Fruit fly (Drosophila melanogaster) whole organism, embryonic: Measurements from ENCODE around the gene CoRest.

Source experiments
- Aef1 ChIP-seq: fragments of 200-800 bp; sonication (Bioruptor generic); IDR thresholded peaks from 3 replicates; pipeline ENCODE4 v1.3.6; 2022; ENCODE audit warnings: missing biosample characterization, missing genetic modification characterization
- Atf6 ChIP-seq: fragments of 200-800 bp; sonication (Bioruptor generic); IDR thresholded peaks from 2 replicates; pipeline ENCODE4 v1.3.6; 2022; ENCODE audit warnings: missing biosample characterization, missing genetic modification characterization
- B-H1 ChIP-seq: fragments of 200-800 bp; sonication (Bioruptor generic); IDR thresholded peaks from 3 replicates; pipeline ENCODE4 v1.3.6; 2022; ENCODE audit warnings: missing biosample characterization, missing genetic modification characterization
- Bdp1 ChIP-seq: fragments of 200-800 bp; sonication (Bioruptor generic); optimal IDR thresholded peaks from 3 replicates; lab custom pipeline; 2016; ENCODE audit warnings: missing biosample characterization, missing genetic modification characterization
- Bteb2 ChIP-seq: fragments of 200-800 bp; sonication (Bioruptor generic); optimal IDR thresholded peaks from 2 replicates; lab custom pipeline; 2016; ENCODE audit warnings: missing biosample characterization, missing genetic modification characterization
- CG10543 ChIP-seq: fragments of 200-800 bp; sonication (Bioruptor generic); optimal IDR thresholded peaks from 3 replicates; lab custom pipeline; 2017; ENCODE audit warnings: missing biosample characterization, mild to moderate bottlenecking, missing genetic modification characterization, moderate library complexity
- CG10654 ChIP-seq: fragments of 200-800 bp; sonication (Bioruptor generic); optimal IDR thresholded peaks from 2 replicates; lab custom pipeline; 2016; ENCODE audit warnings: missing biosample characterization, missing genetic modification characterization
- CG14965 ChIP-seq: fragments of 200-800 bp; sonication (Bioruptor generic); optimal IDR thresholded peaks from 2 replicates; lab custom pipeline; 2016; ENCODE audit warnings: missing biosample characterization, missing genetic modification characterization, borderline replicate concordance
- CG16863 ChIP-seq: fragments of 200-800 bp; sonication (Bioruptor generic); optimal IDR thresholded peaks from 3 replicates; lab custom pipeline; 2016; ENCODE audit warnings: missing biosample characterization, missing genetic modification characterization
- CG17829 ChIP-seq: fragments of 200-800 bp; optimal IDR thresholded peaks from 2 replicates; lab custom pipeline; 2019; ENCODE audit warnings: missing biosample characterization, mild to moderate bottlenecking, missing genetic modification characterization, moderate library complexity
- CG1792 ChIP-seq: fragments of 200-800 bp; sonication (Bioruptor generic); optimal IDR thresholded peaks from 2 replicates; lab custom pipeline; 2016; ENCODE audit warnings: missing biosample characterization, missing genetic modification characterization
- CG1832 ChIP-seq: fragments of 200-800 bp; sonication (Bioruptor generic); optimal IDR thresholded peaks from 2 replicates; lab custom pipeline; 2017; ENCODE audit warnings: missing biosample characterization, mild to moderate bottlenecking, missing genetic modification characterization, inconsistent platforms
- CG18476 ChIP-seq: fragments of 200-800 bp; sonication (Bioruptor generic); optimal IDR thresholded peaks from 2 replicates; lab custom pipeline; 2016; ENCODE audit warnings: missing biosample characterization, mild to moderate bottlenecking, missing genetic modification characterization
- CG3065 ChIP-seq: fragments of 200-800 bp; sonication (Bioruptor generic); optimal IDR thresholded peaks from 2 replicates; lab custom pipeline; 2016; ENCODE audit warnings: missing biosample characterization, missing genetic modification characterization
- CG32532 ChIP-seq: fragments of 200-800 bp; sonication (Bioruptor generic); IDR thresholded peaks from 2 replicates; pipeline ENCODE4 v1.3.6; 2022; ENCODE audit warnings: missing biosample characterization, missing genetic modification characterization
- CG33557 ChIP-seq: fragments of 200-800 bp; sonication (Bioruptor generic); optimal IDR thresholded peaks from 2 replicates; lab custom pipeline; 2019; ENCODE audit warnings: missing biosample characterization, mild to moderate bottlenecking, missing genetic modification characterization, moderate library complexity
- CG43689 ChIP-seq: fragments of 200-800 bp; sonication (Bioruptor generic); IDR thresholded peaks from 2 replicates; pipeline ENCODE4 v1.3.6; 2022; ENCODE audit warnings: missing biosample characterization, missing genetic modification characterization
- CG4707 ChIP-seq: fragments of 200-800 bp; sonication (Bioruptor generic); optimal IDR thresholded peaks from 2 replicates; lab custom pipeline; 2018; ENCODE audit warnings: missing biosample characterization, mild to moderate bottlenecking, missing genetic modification characterization, moderate library complexity
- CG5953 ChIP-seq: fragments of 200-800 bp; sonication (Bioruptor generic); IDR thresholded peaks from 2 replicates; pipeline ENCODE4 v1.3.6; 2022; ENCODE audit warnings: missing biosample characterization, missing genetic modification characterization
- CG9215 ChIP-seq: fragments of 200-800 bp; sonication (Bioruptor generic); IDR thresholded peaks from 2 replicates; pipeline ENCODE4 v1.3.6; 2022; ENCODE audit warnings: missing biosample characterization, missing genetic modification characterization
- CG9797 ChIP-seq: fragments of 200-800 bp; sonication (Bioruptor generic); optimal IDR thresholded peaks from 3 replicates; lab custom pipeline; 2018; ENCODE audit warnings: missing biosample characterization, mild to moderate bottlenecking, missing genetic modification characterization
- CG9817 ChIP-seq: fragments of 200-800 bp; sonication (Bioruptor generic); optimal IDR thresholded peaks from 2 replicates; lab custom pipeline; 2018; ENCODE audit warnings: missing biosample characterization, mild to moderate bottlenecking, missing genetic modification characterization, moderate library complexity
- Dip3 ChIP-seq: fragments of 200-800 bp; sonication (Bioruptor generic); optimal IDR thresholded peaks from 3 replicates; lab custom pipeline; 2016; ENCODE audit warnings: missing biosample characterization, missing genetic modification characterization
- Drgx ChIP-seq: fragments of 200-800 bp; sonication (Bioruptor generic); IDR thresholded peaks from 2 replicates; pipeline ENCODE4 v1.3.6; 2022; ENCODE audit warnings: missing biosample characterization, missing genetic modification characterization
- E2f1 ChIP-seq: fragments of 200-800 bp; sonication (Bioruptor generic); IDR thresholded peaks from 2 replicates; pipeline ENCODE4 v1.3.6; 2022; ENCODE audit warnings: missing biosample characterization, missing genetic modification characterization
- H15 ChIP-seq: fragments of 200-800 bp; sonication (Bioruptor generic); IDR thresholded peaks from 3 replicates; pipeline ENCODE4 v1.3.6; 2022; ENCODE audit warnings: missing biosample characterization, missing genetic modification characterization
- MTF-1 ChIP-seq: fragments of 200-800 bp; sonication (Bioruptor generic); optimal IDR thresholded peaks from 2 replicates; lab custom pipeline; 2018; ENCODE audit warnings: missing biosample characterization, mild to moderate bottlenecking, missing genetic modification characterization, borderline replicate concordance
- Neu2 ChIP-seq: fragments of 200-800 bp; sonication (Bioruptor generic); optimal IDR thresholded peaks from 3 replicates; lab custom pipeline; 2016; ENCODE audit warnings: missing biosample characterization, missing genetic modification characterization, borderline replicate concordance
- Trl ChIP-seq, 3 experiments: fragments of >200 bp in 2 of 3; fragments of 200-800 bp in 1 of 3; sonication (Bioruptor generic) in 1 of 3; optimal IDR thresholded peaks; 2 replicates in 1 of 3; 3 replicates in 2 of 3; lab custom pipeline; 2016 to 2017; ENCODE audit warnings: missing biosample characterization in 1 of 3, missing genetic modification characterization in 1 of 3
- al ChIP-seq: fragments of 200-800 bp; sonication (Bioruptor generic); IDR thresholded peaks from 2 replicates; pipeline ENCODE4 v1.3.6; 2022; ENCODE audit warnings: missing biosample characterization, missing genetic modification characterization
- crol ChIP-seq: fragments of 200-800 bp; sonication (Bioruptor generic); IDR thresholded peaks from 2 replicates; pipeline ENCODE4 v1.3.6; 2022; ENCODE audit warnings: missing biosample characterization, missing genetic modification characterization
- cwo ChIP-seq: fragments of 200-800 bp; sonication (Bioruptor generic); optimal IDR thresholded peaks from 3 replicates; lab custom pipeline; 2017; ENCODE audit warnings: missing biosample characterization, missing genetic modification characterization, mild to moderate bottlenecking, moderate library complexity, missing genetic modification reagents
- disco-r ChIP-seq: fragments of 200-800 bp; sonication (Bioruptor generic); optimal IDR thresholded peaks from 2 replicates; lab custom pipeline; 2016; ENCODE audit warnings: missing biosample characterization, missing genetic modification characterization
- ham ChIP-seq: fragments of 200-800 bp; sonication (Bioruptor generic); IDR thresholded peaks from 2 replicates; pipeline ENCODE4 v1.3.6; 2022; ENCODE audit warnings: missing biosample characterization, missing genetic modification characterization
- her ChIP-seq: fragments of 200-800 bp; sonication (Bioruptor generic); optimal IDR thresholded peaks from 2 replicates; lab custom pipeline; 2016; ENCODE audit warnings: missing biosample characterization, missing genetic modification characterization
- jumu ChIP-seq: fragments of 200-800 bp; sonication (Bioruptor generic); optimal IDR thresholded peaks from 3 replicates; lab custom pipeline; 2016; ENCODE audit warnings: missing biosample characterization, missing genetic modification characterization
- mirr ChIP-seq: fragments of 200-800 bp; sonication (Bioruptor generic); optimal IDR thresholded peaks from 3 replicates; lab custom pipeline; 2018; ENCODE audit warnings: missing biosample characterization, mild to moderate bottlenecking, missing genetic modification characterization
- nerfin-1 ChIP-seq: fragments of 200-800 bp; sonication (Bioruptor generic); optimal IDR thresholded peaks from 3 replicates; lab custom pipeline; 2019; ENCODE audit warnings: missing biosample characterization, mild to moderate bottlenecking, missing genetic modification characterization, moderate library complexity
- pb ChIP-seq: fragments of 200-800 bp; sonication (Bioruptor generic); optimal IDR thresholded peaks from 3 replicates; lab custom pipeline; 2016; ENCODE audit warnings: missing biosample characterization, missing genetic modification characterization
- peb ChIP-seq: fragments of 200-800 bp; sonication (Bioruptor generic); IDR thresholded peaks from 2 replicates; pipeline ENCODE4 v1.3.6; 2022; ENCODE audit warnings: missing biosample characterization, missing genetic modification characterization
- phol ChIP-seq: fragments of 200-800 bp; sonication (Bioruptor generic); optimal IDR thresholded peaks from 3 replicates; lab custom pipeline; 2018; ENCODE audit warnings: missing biosample characterization, mild to moderate bottlenecking, missing genetic modification characterization, moderate library complexity
- sd ChIP-seq: fragments of 200-800 bp; sonication (Bioruptor generic); optimal IDR thresholded peaks from 3 replicates; lab custom pipeline; 2018; ENCODE audit warnings: missing biosample characterization, mild to moderate bottlenecking, missing genetic modification characterization, moderate library complexity
- shn ChIP-seq: fragments of 200-800 bp; sonication (Bioruptor generic); optimal IDR thresholded peaks from 3 replicates; lab custom pipeline; 2016; ENCODE audit warnings: missing biosample characterization, missing genetic modification characterization
- sim ChIP-seq: fragments of 200-800 bp; sonication (Bioruptor generic); IDR thresholded peaks from 2 replicates; pipeline ENCODE4 v1.3.6; 2022; ENCODE audit warnings: missing biosample characterization, missing genetic modification characterization
- slp2 ChIP-seq: fragments of 200-800 bp; sonication (Bioruptor generic); optimal IDR thresholded peaks from 2 replicates; lab custom pipeline; 2016; ENCODE audit warnings: missing biosample characterization, missing genetic modification characterization
- sna ChIP-seq: fragments of 200-800 bp; sonication (Bioruptor generic); IDR thresholded peaks from 2 replicates; pipeline ENCODE4 v1.3.6; 2022; ENCODE audit warnings: missing biosample characterization, missing genetic modification characterization; ENCODE audit not compliant: partially characterized antibody
- stwl ChIP-seq: fragments of 200-800 bp; sonication (Bioruptor generic); optimal IDR thresholded peaks from 3 replicates; lab custom pipeline; 2018; ENCODE audit warnings: missing biosample characterization, mild to moderate bottlenecking, missing genetic modification characterization, moderate library complexity
- tx ChIP-seq: fragments of 200-800 bp; sonication (Bioruptor generic); optimal IDR thresholded peaks from 2 replicates; lab custom pipeline; 2016; ENCODE audit warnings: missing biosample characterization, missing genetic modification characterization
- unpg ChIP-seq: fragments of 200-800 bp; sonication (Bioruptor generic); optimal IDR thresholded peaks from 3 replicates; lab custom pipeline; 2018; ENCODE audit warnings: missing biosample characterization, mild to moderate bottlenecking, missing genetic modification characterization, moderate library complexity

CoRest gene

dm6 chrX:19497782-19498440, 23.8 kb upstream of the CoRest start (continued):
- TF ChIP-seq nerfin-1 (no peak), ham (no peak), Drgx (GFP tag; lab: Robert Waterston, UW) (peak; percentile 50; the same call in 1 of the 2 replicates), CG9797 (GFP tag; lab: Kevin White, UChicago) (no peak), CG3065 (GFP tag; lab: Kevin White, UChicago) (no peak), slp2 (GFP tag; lab: Kevin White, UChicago) (no peak), Aef1 (GFP tag; lab: Robert Waterston, UW) (no peak), Dip3 (no peak), E2f1 (GFP tag; lab: Robert Waterston, UW) (no peak), disco-r (no peak), CG33557 (GFP tag; lab: Kevin White, UChicago) (no peak), jumu (GFP tag; lab: Kevin White, UChicago) (no peak), CG4707 (GFP tag; lab: Kevin White, UChicago) (no peak), shn (GFP tag; lab: Kevin White, UChicago) (no peak), CG1792 (GFP tag; lab: Kevin White, UChicago) (no peak), Bteb2 (GFP tag; lab: Kevin White, UChicago) (no peak)
- TF ChIP-seq, all 482 proteins: peak for 79

dm6 chrX:19498755-19499321, 22.9 kb upstream of the CoRest start:
- TF ChIP-seq CG9215 (GFP tag; lab: Robert Waterston, UW) (peak; percentile 78), pb (no peak), Bdp1 (GFP tag; lab: Kevin White, UChicago) (no peak), al (no peak), sim (GFP tag; lab: Robert Waterston, UW) (no peak), Trl (optimal IDR thresholded peaks at IDR 0.05; lab: Kevin White, UChicago) (peak; percentile 16 to 52), Trl (GFP tag; optimal IDR thresholded peaks at IDR 0.05; lab: Kevin White, UChicago) (no peak), her (GFP tag; lab: Kevin White, UChicago) (peak; percentile 23), H15 (GFP tag; lab: Robert Waterston, UW) (no peak), crol (GFP tag; lab: Robert Waterston, UW) (0 out of 2 replicates have a peak, but pooled peaks have one; percentile 15), Atf6 (0 out of 2 replicates have a peak, but pooled peaks have one; percentile 20), CG18476 (GFP tag; lab: Kevin White, UChicago) (no peak), CG32532 (GFP tag; lab: Robert Waterston, UW) (0 out of 2 replicates have a peak, but pooled peaks have one; percentile 31), sna (no peak), CG17829 (tag; lab: Kevin White, UChicago) (no peak), CG1832 (GFP tag; lab: Kevin White, UChicago) (peak; percentile 26), Neu2 (GFP tag; lab: Kevin White, UChicago) (no peak), CG14965 (GFP tag; lab: Kevin White, UChicago) (no peak), tx (GFP tag; lab: Kevin White, UChicago) (no peak), sd (peak; percentile 2)

dm6 chrX:19501274-19501673, 20.5 kb upstream of the CoRest start:
- TF ChIP-seq CG10654 (GFP tag; lab: Kevin White, UChicago) (no peak), CG9215 (GFP tag; lab: Robert Waterston, UW) (no peak), CG5953 (GFP tag; lab: Robert Waterston, UW) (no peak), peb (GFP tag; lab: Robert Waterston, UW) (no peak), phol (tag; lab: Kevin White, UChicago) (no peak), MTF-1 (no peak), CG43689 (GFP tag; lab: Robert Waterston, UW) (no peak), mirr (peak; percentile 47), stwl (tag; lab: Kevin White, UChicago) (no peak), unpg (GFP tag; lab: Kevin White, UChicago) (no peak), cwo (GFP tag; lab: Kevin White, UChicago) (peak; percentile 34), CG16863 (GFP tag; lab: Kevin White, UChicago) (no peak), CG9817 (tag; lab: Kevin White, UChicago) (no peak), B-H1 (no peak), CG10543 (peak; percentile 14)
